Worm (Caenorhabditis elegans): ENCODE data around the gene clec-31.

DNA sequence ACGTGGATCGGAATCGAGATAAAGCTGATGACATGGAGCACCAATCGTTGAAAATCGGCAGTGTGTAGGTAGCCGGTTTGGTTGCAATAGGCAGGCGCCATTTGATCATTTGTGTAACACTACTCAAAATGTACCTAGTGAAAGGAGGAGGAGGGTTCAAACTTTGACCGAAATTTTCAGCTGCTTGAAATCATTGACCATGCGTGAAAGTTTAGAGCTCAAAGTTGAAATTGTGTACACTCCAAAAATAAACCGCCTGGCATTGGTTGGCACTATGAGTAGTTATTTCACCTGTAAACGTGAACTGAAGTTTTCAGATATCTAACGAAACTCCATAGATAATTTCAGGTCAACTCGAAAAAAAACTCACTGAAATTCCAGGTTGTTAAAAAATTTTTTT lies 26.0 kb downstream of the clec-31 start, which contains the start of gene srh-215:
- no peak for TF ChIP-seq dpl-1 (GFP tag; optimal IDR thresholded peaks at IDR 0.05)
- TF ChIP-seq nhr-77 (tag; optimal IDR thresholded peaks at IDR 0.05) = no peak
- TF ChIP-seq egl-27 (tag; optimal IDR thresholded peaks at IDR 0.05) = no peak
- no peak for TF ChIP-seq lin-38 (GFP tag; IDR thresholded peaks at IDR 0.05)
- no peak for TF ChIP-seq snpc-4 (tag; optimal IDR thresholded peaks at IDR 0.05)
- no peak for TF ChIP-seq attf-4 (tag; optimal IDR thresholded peaks at IDR 0.05)
- no peak for TF ChIP-seq unc-130 (GFP tag; optimal IDR thresholded peaks at IDR 0.05)
- no peak for TF ChIP-seq hmg-1.1 (GFP tag; IDR thresholded peaks at IDR 0.05)
- no peak for TF ChIP-seq nhr-28 (tag; optimal IDR thresholded peaks at IDR 0.05)
